Fruit fly (Drosophila melanogaster) whole organism, pupa: ENCODE data around the gene VGlut.
A peak's percentile ranks its signal among the peaks of the same experiment; 100 is the strongest.

Experiments
- CG10348 ChIP-seq: fragments of 200-800 bp; sonication (Bioruptor generic); IDR thresholded peaks from 2 replicates; pipeline ENCODE4 v1.3.6; 2022; ENCODE audit warnings: missing biosample characterization, missing genetic modification characterization
- CG12605 ChIP-seq: fragments of 200-800 bp; sonication (Bioruptor generic); IDR thresholded peaks from 2 replicates; pipeline ENCODE4 v1.3.6; 2022; ENCODE audit warnings: missing biosample characterization, missing genetic modification characterization
- CG13204 ChIP-seq: fragments of 200-800 bp; sonication (Bioruptor generic); optimal IDR thresholded peaks from 2 replicates; lab custom pipeline; 2018; ENCODE audit warnings: missing biosample characterization, mild to moderate bottlenecking, missing genetic modification characterization, moderate library complexity
- CG14655 ChIP-seq: fragments of 200-800 bp; sonication (Bioruptor generic); optimal IDR thresholded peaks from 3 replicates; lab custom pipeline; 2017; ENCODE audit warnings: mild to moderate bottlenecking, missing biosample characterization, missing genetic modification reagents, missing genetic modification characterization
- CG15710 ChIP-seq: fragments of 200-800 bp; sonication (Bioruptor generic); optimal IDR thresholded peaks from 2 replicates; lab custom pipeline; 2018; ENCODE audit warnings: missing biosample characterization, mild to moderate bottlenecking, missing genetic modification characterization, moderate library complexity
- CG17806 ChIP-seq: fragments of 200-800 bp; sonication (Bioruptor generic); optimal IDR thresholded peaks from 2 replicates; lab custom pipeline; 2018; ENCODE audit warnings: missing biosample characterization, mild to moderate bottlenecking, missing genetic modification characterization, moderate library complexity
- CG32121 ChIP-seq: fragments of 200-800 bp; sonication (Bioruptor generic); IDR thresholded peaks from 2 replicates; pipeline ENCODE4 v1.3.6; 2022; ENCODE audit warnings: missing biosample characterization, missing genetic modification characterization
- CG34367 ChIP-seq: fragments of 200-800 bp; sonication (Bioruptor generic); optimal IDR thresholded peaks from 2 replicates; lab custom pipeline; 2018; ENCODE audit warnings: missing biosample characterization, mild to moderate bottlenecking, missing genetic modification characterization
- CG4496 ChIP-seq: fragments of 200-800 bp; sonication (Bioruptor generic); IDR thresholded peaks from 3 replicates; pipeline ENCODE4 v1.3.6; 2022; ENCODE audit warnings: missing biosample characterization, missing genetic modification characterization
- CG8159 ChIP-seq: fragments of 200-800 bp; sonication (Bioruptor generic); optimal IDR thresholded peaks from 3 replicates; lab custom pipeline; 2018; ENCODE audit warnings: missing biosample characterization, mild to moderate bottlenecking, missing genetic modification characterization, moderate library complexity
- CG8301 ChIP-seq: fragments of 200-800 bp; sonication (Bioruptor generic); optimal IDR thresholded peaks from 2 replicates; lab custom pipeline; 2018; ENCODE audit warnings: missing biosample characterization, mild to moderate bottlenecking, missing genetic modification characterization
- CG9948 ChIP-seq: fragments of 200-800 bp; sonication (Bioruptor generic); optimal IDR thresholded peaks from 2 replicates; lab custom pipeline; 2018; ENCODE audit warnings: missing biosample characterization, mild to moderate bottlenecking, missing genetic modification characterization, moderate library complexity
- D1 ChIP-seq: fragments of 200-800 bp; sonication (Bioruptor generic); optimal IDR thresholded peaks from 2 replicates; lab custom pipeline; 2018; ENCODE audit warnings: missing biosample characterization, mild to moderate bottlenecking, missing genetic modification characterization, moderate library complexity
- EcR ChIP-seq: fragments of 200-800 bp; sonication (Bioruptor generic); optimal IDR thresholded peaks from 3 replicates; lab custom pipeline; 2019; ENCODE audit warnings: missing biosample characterization, missing genetic modification characterization, mild to moderate bottlenecking, moderate library complexity, missing genetic modification reagents
- Ets98B ChIP-seq: fragments of 200-800 bp; sonication (Bioruptor generic); IDR thresholded peaks from 2 replicates; pipeline ENCODE4 v1.3.6; 2022; ENCODE audit warnings: missing biosample characterization, missing genetic modification characterization
- Pif1A ChIP-seq: fragments of 200-800 bp; sonication (Bioruptor generic); optimal IDR thresholded peaks from 3 replicates; lab custom pipeline; 2016; ENCODE audit warnings: missing biosample characterization, missing genetic modification characterization
- Pif1B ChIP-seq: fragments of 200-800 bp; sonication (Bioruptor generic); optimal IDR thresholded peaks from 3 replicates; lab custom pipeline; 2016; ENCODE audit warnings: missing biosample characterization, missing genetic modification characterization
- Snoo ChIP-seq: fragments of 200-800 bp; sonication (Bioruptor generic); optimal IDR thresholded peaks from 3 replicates; lab custom pipeline; 2017; ENCODE audit warnings: missing biosample characterization, mild to moderate bottlenecking, missing genetic modification characterization, inconsistent platforms
- fd96Ca ChIP-seq: fragments of 200-800 bp; sonication (Bioruptor generic); IDR thresholded peaks from 3 replicates; pipeline ENCODE4 v1.3.6; 2022; ENCODE audit warnings: missing biosample characterization, missing genetic modification characterization
- gl ChIP-seq: fragments of 200-800 bp; sonication (Bioruptor generic); optimal IDR thresholded peaks from 2 replicates; lab custom pipeline; 2018; ENCODE audit warnings: missing biosample characterization, mild to moderate bottlenecking, missing genetic modification characterization
- rn ChIP-seq: fragments of 200-800 bp; sonication (Bioruptor generic); IDR thresholded peaks from 2 replicates; pipeline ENCODE4 v1.3.6; 2022; ENCODE audit warnings: missing biosample characterization, missing genetic modification characterization

VGlut gene

dm6 chr2L:2399897-2400296 is at the start of gene VGlut:
Gene VGlut, plus strand, starts transcription at chr2L:2400295.
- TF ChIP-seq EcR (GFP tag; lab: Kevin White, UChicago) (no peak), CG32121 (GFP tag; lab: Robert Waterston, UW) (no peak), Snoo (tag; lab: Kevin White, UChicago) (no peak)
- TF ChIP-seq, all 21 proteins: peak for 0

dm6 chr2L:2357228-2357656 is 42.9 kb upstream of the VGlut start, which contains the start of gene CG9967:
Gene CG9967, minus strand, starts transcription at chr2L:2357356.
- TF ChIP-seq CG8301 (tag; lab: Kevin White, UChicago): no peak
- TF ChIP-seq CG32121 (GFP tag; lab: Robert Waterston, UW): no peak
- TF ChIP-seq D1 (tag; lab: Kevin White, UChicago): no peak
- TF ChIP-seq Snoo (tag; lab: Kevin White, UChicago): no peak
- TF ChIP-seq CG34367: no peak
- TF ChIP-seq CG12605 (GFP tag; lab: Robert Waterston, UW): no peak
- no peak for TF ChIP-seq CG10348 (GFP tag; lab: Robert Waterston, UW)
- no peak for TF ChIP-seq CG9948
- no peak for TF ChIP-seq CG15710 (tag; lab: Kevin White, UChicago)
- no peak for TF ChIP-seq Pif1B (GFP tag; lab: Kevin White, UChicago)
- no peak for TF ChIP-seq EcR (GFP tag; lab: Kevin White, UChicago)

dm6 chr2L:2361893-2362807 is 37.9 kb upstream of the VGlut start:
- TF ChIP-seq CG32121 (GFP tag; lab: Robert Waterston, UW): no peak
- TF ChIP-seq CG34367: no peak
- no peak for TF ChIP-seq CG12605 (GFP tag; lab: Robert Waterston, UW)
- no peak for TF ChIP-seq CG13204
- no peak for TF ChIP-seq gl
- no peak for TF ChIP-seq CG10348 (GFP tag; lab: Robert Waterston, UW)
- no peak for TF ChIP-seq Snoo (tag; lab: Kevin White, UChicago)
- TF ChIP-seq CG17806 (tag; lab: Kevin White, UChicago): no peak
- no peak for TF ChIP-seq CG9948
- TF ChIP-seq fd96Ca (GFP tag; lab: Robert Waterston, UW): no peak
- TF ChIP-seq Ets98B (GFP tag; lab: Robert Waterston, UW): no peak
- no peak for TF ChIP-seq CG15710 (tag; lab: Kevin White, UChicago)
- TF ChIP-seq EcR (GFP tag; lab: Kevin White, UChicago): no peak
- no peak for TF ChIP-seq rn (GFP tag; lab: Robert Waterston, UW)
- no peak for TF ChIP-seq CG8159 (tag; lab: Kevin White, UChicago)
- no peak for TF ChIP-seq CG4496 (GFP tag; lab: Robert Waterston, UW)
- TF ChIP-seq Pif1A (GFP tag; lab: Kevin White, UChicago): no peak
- TF ChIP-seq D1 (tag; lab: Kevin White, UChicago): no peak
- no peak for TF ChIP-seq CG8301 (tag; lab: Kevin White, UChicago)

- TF ChIP-seq CG13204: peak; percentile 73
- TF ChIP-seq CG17806 (tag; lab: Kevin White, UChicago): no peak
- TF ChIP-seq CG8301 (tag; lab: Kevin White, UChicago): peak; percentile 23
- TF ChIP-seq CG12605 (GFP tag; lab: Robert Waterston, UW): peak; percentile 70
- no peak for TF ChIP-seq CG8159 (tag; lab: Kevin White, UChicago)
- TF ChIP-seq Pif1B (GFP tag; lab: Kevin White, UChicago): peak; percentile 20
- TF ChIP-seq fd96Ca (GFP tag; lab: Robert Waterston, UW): no peak
- TF ChIP-seq Snoo (tag; lab: Kevin White, UChicago): peak; percentile 18
- no peak for TF ChIP-seq Pif1A (GFP tag; lab: Kevin White, UChicago)
- TF ChIP-seq CG34367: no peak
- TF ChIP-seq CG9948: no peak
- TF ChIP-seq D1 (tag; lab: Kevin White, UChicago): no peak
- no peak for TF ChIP-seq CG14655 (GFP tag; lab: Kevin White, UChicago)
- no peak; the same call in 1 of the 2 replicates for TF ChIP-seq CG32121 (GFP tag; lab: Robert Waterston, UW)
- no peak for TF ChIP-seq rn (GFP tag; lab: Robert Waterston, UW)
- TF ChIP-seq CG15710 (tag; lab: Kevin White, UChicago): no peak
- TF ChIP-seq EcR (GFP tag; lab: Kevin White, UChicago): no peak
- TF ChIP-seq CG10348 (GFP tag; lab: Robert Waterston, UW): no peak
- peak; percentile 78; the same call in 2 of the 3 replicates for TF ChIP-seq CG4496 (GFP tag; lab: Robert Waterston, UW)
- peak; percentile 61; the same call in 1 of the 2 replicates for TF ChIP-seq Ets98B (GFP tag; lab: Robert Waterston, UW)
- TF ChIP-seq gl: peak; percentile 49
Measured at dm6 chr2L:2362808-2363394, 37.2 kb upstream of the VGlut start.

dm6 chr2L:2363626-2364147 is 36.4 kb upstream of the VGlut start:
- TF ChIP-seq CG8159 (tag; lab: Kevin White, UChicago): peak; percentile 98
- TF ChIP-seq Snoo (tag; lab: Kevin White, UChicago): peak; percentile 95
- TF ChIP-seq rn (GFP tag; lab: Robert Waterston, UW): peak; percentile 90
- TF ChIP-seq Pif1B (GFP tag; lab: Kevin White, UChicago): peak; percentile 94
- peak; percentile 94 for TF ChIP-seq gl
- TF ChIP-seq CG9948: peak; percentile 96
- TF ChIP-seq CG34367: peak; percentile 96
- TF ChIP-seq CG12605 (GFP tag; lab: Robert Waterston, UW): peak; percentile 94
- TF ChIP-seq CG13204: peak; percentile 92
- peak; percentile 95 for TF ChIP-seq Pif1A (GFP tag; lab: Kevin White, UChicago)
- peak; percentile 96 for TF ChIP-seq Ets98B (GFP tag; lab: Robert Waterston, UW)
- TF ChIP-seq D1 (tag; lab: Kevin White, UChicago): peak; percentile 97
- TF ChIP-seq CG17806 (tag; lab: Kevin White, UChicago): peak; percentile 97
- TF ChIP-seq CG14655 (GFP tag; lab: Kevin White, UChicago): peak; percentile 97
- peak; percentile 67 for TF ChIP-seq CG10348 (GFP tag; lab: Robert Waterston, UW)
- peak; percentile 98 for TF ChIP-seq CG4496 (GFP tag; lab: Robert Waterston, UW)
- TF ChIP-seq EcR (GFP tag; lab: Kevin White, UChicago): peak; percentile 45
- TF ChIP-seq CG8301 (tag; lab: Kevin White, UChicago): peak; percentile 97
- peak; percentile 97 for TF ChIP-seq CG32121 (GFP tag; lab: Robert Waterston, UW)
- TF ChIP-seq CG15710 (tag; lab: Kevin White, UChicago): peak; percentile 95
- peak; percentile 91 for TF ChIP-seq fd96Ca (GFP tag; lab: Robert Waterston, UW)
